Worm (Caenorhabditis elegans): ENCODE data around the gene T26H5.4.

Gene T26H5.4

DNA sequence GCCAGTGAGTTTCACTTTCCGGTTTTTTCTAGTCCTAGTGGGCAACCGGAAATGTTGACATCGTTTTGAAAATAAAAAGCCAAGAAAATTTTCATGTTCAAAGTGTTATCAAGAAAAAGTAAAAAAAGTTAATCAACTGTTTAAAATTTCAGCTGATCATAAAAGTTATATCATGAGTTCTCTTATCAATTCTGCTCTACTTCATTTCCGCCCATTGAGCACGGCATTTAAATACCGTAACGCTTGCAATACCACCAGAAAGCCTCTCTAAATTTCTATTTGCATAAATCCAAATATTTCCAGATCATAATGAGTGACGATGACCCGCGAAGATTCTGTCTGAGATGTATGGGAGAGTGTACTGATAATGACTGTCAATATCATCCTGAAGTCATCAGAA lies 3.9 kb downstream of the T26H5.4 start, which contains the start of gene T26H5.9:
Gene T26H5.9 (plus strand): TSS at position 302 of the 400 bp plus-strand sequence.
- TF ChIP-seq fos-1 (tag; optimal IDR thresholded peaks at IDR 0.05) (peak; percentile 29), nhr-10 (tag; optimal IDR thresholded peaks at IDR 0.05) (no peak)

DNA sequence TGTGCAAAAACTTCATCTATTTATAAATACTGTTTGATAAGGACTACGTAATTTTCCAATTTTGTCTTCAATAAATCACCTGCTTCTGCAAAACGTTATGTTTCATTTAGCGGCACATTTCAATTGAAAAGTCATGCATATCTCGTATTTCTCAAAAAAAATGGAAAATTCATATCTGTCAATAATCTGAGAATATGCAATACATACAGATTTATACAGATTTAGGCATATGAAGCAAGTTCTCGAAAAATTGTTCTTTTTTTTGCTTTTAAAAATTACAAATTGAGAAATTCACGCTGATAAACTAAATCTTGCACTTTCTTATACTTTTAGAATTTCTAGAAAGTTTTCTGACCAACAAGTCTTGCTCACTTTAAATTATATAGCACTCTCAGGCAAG lies 4.3 kb downstream of the T26H5.4 start, which contains the start of gene T26H5.11:
Gene T26H5.11 (minus strand): TSS at position 101 of the 400 bp plus-strand sequence.
- no peak for TF ChIP-seq C34F6.9 (tag; optimal IDR thresholded peaks at IDR 0.05)
- no peak for TF ChIP-seq unc-62 (GFP tag; optimal IDR thresholded peaks at IDR 0.05)
- TF ChIP-seq mdl-1 (tag; optimal IDR thresholded peaks at IDR 0.05), result no peak
- TF ChIP-seq lsy-2 (tag; optimal IDR thresholded peaks at IDR 0.05), result no peak
- TF ChIP-seq nhr-25 (tag; optimal IDR thresholded peaks at IDR 0.05), result no peak
- TF ChIP-seq crh-2 (tag; optimal IDR thresholded peaks at IDR 0.05), result no peak
- TF ChIP-seq unc-39 (tag; optimal IDR thresholded peaks at IDR 0.05), result no peak
- TF ChIP-seq R02D3.7 (tag; optimal IDR thresholded peaks at IDR 0.05), result no peak
- no peak for TF ChIP-seq gmeb-1 (tag; optimal IDR thresholded peaks at IDR 0.05)
- TF ChIP-seq snpc-4 (tag; optimal IDR thresholded peaks at IDR 0.05), result no peak
- no peak for TF ChIP-seq mbf-1 (tag; optimal IDR thresholded peaks at IDR 0.05)
- no peak for TF ChIP-seq nhr-6 (tag; optimal IDR thresholded peaks at IDR 0.05)
- TF ChIP-seq ceh-82 (tag; optimal IDR thresholded peaks at IDR 0.05), result no peak
- no peak for TF ChIP-seq dmd-4 (tag; optimal IDR thresholded peaks at IDR 0.05)
- no peak for TF ChIP-seq ama-1 (optimal IDR thresholded peaks at IDR 0.05)
- no peak for TF ChIP-seq ztf-1 (GFP tag; conservative IDR thresholded peaks at IDR 0.05)
- no peak for TF ChIP-seq zag-1 (tag; optimal IDR thresholded peaks at IDR 0.05)
- TF ChIP-seq nhr-11 (tag; optimal IDR thresholded peaks at IDR 0.05), result no peak
- TF ChIP-seq lin-13 (GFP tag; optimal IDR thresholded peaks at IDR 0.05), result no peak

DNA sequence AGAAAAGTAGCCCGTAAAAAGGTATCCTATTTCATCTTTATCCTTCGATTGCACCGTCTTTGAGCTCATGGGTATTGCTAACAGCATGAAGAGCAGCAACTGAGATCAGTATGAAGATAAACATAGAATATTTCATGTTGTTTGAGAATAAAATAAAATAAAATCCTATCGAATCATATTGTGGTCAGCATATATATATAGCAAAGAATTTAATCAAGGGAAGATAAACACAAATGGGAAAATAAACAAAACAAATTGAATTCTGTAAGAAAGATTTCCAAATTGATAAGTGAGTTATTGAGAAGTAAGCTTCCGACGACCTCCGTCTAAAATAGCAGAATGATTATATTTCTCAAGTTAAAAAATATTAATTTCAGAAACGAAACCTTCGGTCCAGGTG lies 4.8 kb downstream of the T26H5.4 start, which contains the start of gene T26H5.10:
Gene T26H5.10 (minus strand): TSS at position 101 of the 400 bp plus-strand sequence.
- no peak for TF ChIP-seq peb-1 (tag; optimal IDR thresholded peaks at IDR 0.05)
- no peak for TF ChIP-seq fos-1 (tag; optimal IDR thresholded peaks at IDR 0.05)
- TF ChIP-seq ztf-11 (tag; optimal IDR thresholded peaks at IDR 0.05), result no peak
- no peak for TF ChIP-seq nhr-77 (tag; optimal IDR thresholded peaks at IDR 0.05)
- TF ChIP-seq elt-1 (tag; optimal IDR thresholded peaks at IDR 0.05), result no peak
- TF ChIP-seq nhr-6 (tag; optimal IDR thresholded peaks at IDR 0.05), result no peak
- no peak for TF ChIP-seq blmp-1 (tag; optimal IDR thresholded peaks at IDR 0.05; ENCODE audit: insufficient read depth)
- no peak for TF ChIP-seq unc-62 (GFP tag; optimal IDR thresholded peaks at IDR 0.05)
- TF ChIP-seq ztf-4 (tag; optimal IDR thresholded peaks at IDR 0.05), result no peak
- TF ChIP-seq aly-2 (tag; optimal IDR thresholded peaks at IDR 0.05), result no peak
- no peak for TF ChIP-seq ceh-82 (tag; optimal IDR thresholded peaks at IDR 0.05)
- TF ChIP-seq nhr-10 (tag; optimal IDR thresholded peaks at IDR 0.05), result no peak
- TF ChIP-seq lin-39 (tag; optimal IDR thresholded peaks at IDR 0.05), result no peak
- no peak for TF ChIP-seq crh-2 (tag; optimal IDR thresholded peaks at IDR 0.05)
- no peak for TF ChIP-seq unc-39 (tag; optimal IDR thresholded peaks at IDR 0.05)

DNA sequence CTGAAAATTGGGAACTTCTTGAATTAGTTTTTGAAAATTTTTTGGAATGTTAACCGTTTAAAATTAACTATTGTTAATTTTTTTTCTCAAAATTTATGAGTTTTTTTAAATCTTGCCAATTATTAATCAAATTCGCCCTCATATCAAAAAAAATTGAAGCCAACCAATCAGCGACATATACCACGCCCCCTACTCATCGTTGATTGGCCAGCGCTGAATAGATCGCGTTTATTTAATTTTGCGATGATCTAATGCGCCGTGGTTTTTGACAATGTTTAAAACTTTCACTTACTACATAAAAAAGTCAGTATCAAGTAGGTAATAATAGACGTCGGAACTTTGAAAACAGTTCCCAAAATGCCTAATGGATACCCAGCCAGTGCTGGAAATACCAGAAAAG lies 6.1 kb downstream of the T26H5.4 start:
- no peak for TF ChIP-seq ztf-11 (tag; optimal IDR thresholded peaks at IDR 0.05)
- no peak for TF ChIP-seq nhr-237 (tag; optimal IDR thresholded peaks at IDR 0.05)
- no peak for TF ChIP-seq skn-1 (tag; optimal IDR thresholded peaks at IDR 0.05)
- TF ChIP-seq ztf-1 (GFP tag; conservative IDR thresholded peaks at IDR 0.05), result no peak
- no peak for TF ChIP-seq nhr-10 (tag; optimal IDR thresholded peaks at IDR 0.05)
- TF ChIP-seq lin-39 (tag; optimal IDR thresholded peaks at IDR 0.05), result no peak
- TF ChIP-seq nhr-6 (tag; optimal IDR thresholded peaks at IDR 0.05), result no peak
- no peak for TF ChIP-seq sma-3 (GFP tag; optimal IDR thresholded peaks at IDR 0.05)
- no peak for TF ChIP-seq C34F6.9 (tag; optimal IDR thresholded peaks at IDR 0.05)
- TF ChIP-seq sem-4 (tag; optimal IDR thresholded peaks at IDR 0.05), result no peak
- TF ChIP-seq zag-1 (tag; optimal IDR thresholded peaks at IDR 0.05), result no peak

DNA sequence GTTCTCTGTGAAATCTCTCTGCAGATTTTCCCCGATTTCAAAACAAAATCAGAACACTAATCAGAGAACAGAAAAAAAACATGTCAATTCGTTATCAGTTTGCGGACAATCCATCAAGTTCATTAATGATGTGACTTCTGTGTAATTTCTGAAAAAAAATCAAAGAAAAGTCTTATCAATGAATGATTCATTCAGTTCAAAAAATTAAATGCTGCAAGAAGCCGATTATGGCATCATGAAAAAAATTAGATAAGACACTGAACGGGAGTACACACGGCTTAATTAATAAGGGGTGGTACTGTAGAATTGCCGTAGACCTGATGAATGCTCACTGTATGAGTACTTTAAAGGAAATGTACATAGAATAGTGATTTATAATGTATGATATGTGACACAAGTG lies 12.4 kb downstream of the T26H5.4 start:
- TF ChIP-seq gmeb-1 (tag; optimal IDR thresholded peaks at IDR 0.05) (no peak), crh-2 (tag; optimal IDR thresholded peaks at IDR 0.05) (no peak), sma-9 (GFP tag; optimal IDR thresholded peaks at IDR 0.05) (peak; percentile 57), sma-9 (tag; optimal IDR thresholded peaks at IDR 0.05) (no peak), nhr-23 (tag; optimal IDR thresholded peaks at IDR 0.05) (no peak), mbf-1 (tag; optimal IDR thresholded peaks at IDR 0.05) (no peak), nhr-10 (tag; optimal IDR thresholded peaks at IDR 0.05) (no peak), fos-1 (tag; optimal IDR thresholded peaks at IDR 0.05) (peak; percentile 98)
